Worm (Caenorhabditis elegans) whole organism, L2 larva: ENCODE data around the gene srj-29.

Experiments used
- R02D3.7 ChIP-seq: fragments of 150-350 bp; optimal IDR thresholded peaks from 2 replicates; lab custom pipeline; 2014; ENCODE audit warnings: missing biosample characterization, missing genetic modification characterization
- Y55F3AM.14 ChIP-seq: fragments of 200-800 bp; sonication (Bioruptor generic); optimal IDR thresholded peaks from 2 replicates; lab custom pipeline; 2018; ENCODE audit warnings: mild to moderate bottlenecking, missing genetic modification characterization, missing compliant biosample characterization
- ceh-82 ChIP-seq: fragments of 150-350 bp; optimal IDR thresholded peaks from 2 replicates; lab custom pipeline; 2014; ENCODE audit warnings: missing biosample characterization, missing genetic modification characterization
- egl-27 ChIP-seq: sonication (generic microtip); optimal IDR thresholded peaks from 3 replicates; lab custom pipeline; 2017; ENCODE audit warnings: missing biosample characterization, missing genetic modification reagents, missing genetic modification characterization
- elt-3 ChIP-seq: sonication (generic microtip); optimal IDR thresholded peaks from 2 replicates; lab custom pipeline; 2017; ENCODE audit warnings: missing biosample characterization, missing genetic modification characterization
- nhr-11 ChIP-seq: fragments of 150-350 bp; optimal IDR thresholded peaks from 2 replicates; lab custom pipeline; 2014; ENCODE audit warnings: missing biosample characterization, missing genetic modification characterization
- nhr-12 ChIP-seq: fragments of 150-350 bp; optimal IDR thresholded peaks from 2 replicates; lab custom pipeline; 2014; ENCODE audit warnings: missing biosample characterization, missing genetic modification characterization
- nhr-237 ChIP-seq: fragments of 150-350 bp; optimal IDR thresholded peaks from 2 replicates; lab custom pipeline; 2014; ENCODE audit warnings: missing biosample characterization, missing genetic modification characterization
- peb-1 ChIP-seq: fragments of 150-350 bp; optimal IDR thresholded peaks from 2 replicates; lab custom pipeline; 2014; ENCODE audit warnings: missing biosample characterization, missing genetic modification characterization
- sma-9 ChIP-seq, 2 experiments: fragments of 150-350 bp in 1 of 2; sonication (generic microtip) in 1 of 2; optimal IDR thresholded peaks; 2 replicates each; lab custom pipeline; 2014 to 2016; ENCODE audit warnings: missing genetic modification characterization in 2 of 2, mild to moderate bottlenecking in 1 of 2, missing biosample characterization in 1 of 2, missing compliant biosample characterization in 1 of 2, missing genetic modification reagents in 1 of 2, moderate library complexity in 1 of 2
- snpc-4 ChIP-seq: fragments of 150-350 bp; optimal IDR thresholded peaks from 2 replicates; lab custom pipeline; 2014; ENCODE audit warnings: missing biosample characterization, missing genetic modification characterization
- ztf-11 ChIP-seq: sonication (generic microtip); optimal IDR thresholded peaks from 2 replicates; lab custom pipeline; 2017; ENCODE audit warnings: missing biosample characterization, missing genetic modification characterization
- ztf-4 ChIP-seq: fragments of 150-350 bp; optimal IDR thresholded peaks from 2 replicates; lab custom pipeline; 2014; ENCODE audit warnings: missing biosample characterization, missing genetic modification characterization

- TF ChIP-seq ztf-4 (tag; lab: Kevin White, UChicago) (no peak), R02D3.7 (tag; lab: Kevin White, UChicago) (no peak), nhr-12 (tag; lab: Kevin White, UChicago) (no peak), nhr-237 (tag; lab: Kevin White, UChicago) (no peak), egl-27 (tag; lab: Kevin White, UChicago) (no peak), ztf-11 (tag; lab: Kevin White, UChicago) (no peak), peb-1 (tag; lab: Kevin White, UChicago) (no peak), elt-3 (tag; lab: Kevin White, UChicago) (no peak), nhr-11 (tag; lab: Kevin White, UChicago) (no peak), Y55F3AM.14 (no peak), sma-9 (GFP tag; optimal IDR thresholded peaks at IDR 0.05; lab: Kevin White, UChicago) (no peak), sma-9 (tag; optimal IDR thresholded peaks at IDR 0.05; lab: Kevin White, UChicago) (no peak), snpc-4 (no peak), ceh-82 (tag; lab: Kevin White, UChicago) (no peak)
Measured at ce11 chrV:16068938-16069337, 6.5 kb upstream of the srj-29 start, which contains the start of gene cyp-35D1.
